Worm (Caenorhabditis elegans) whole organism, mixed stage, embryonic: ENCODE measurements around the gene F37C4.6.

Experiments
- ceh-39 ChIP-seq: fragments of 150-350 bp; optimal IDR thresholded peaks from 2 replicates; lab custom pipeline; 2014; ENCODE audit warnings: missing biosample characterization, missing genetic modification characterization
- elt-3 ChIP-seq: fragments of 150-350 bp; optimal IDR thresholded peaks from 2 replicates; lab custom pipeline; 2014; ENCODE audit warnings: missing biosample characterization, missing genetic modification characterization
- nhr-12 ChIP-seq: fragments of 150-350 bp; optimal IDR thresholded peaks from 2 replicates; lab custom pipeline; 2014; ENCODE audit warnings: missing biosample characterization, missing genetic modification characterization
- nhr-76 ChIP-seq: sonication (generic microtip); optimal IDR thresholded peaks from 2 replicates; lab custom pipeline; 2017; ENCODE audit warnings: missing biosample characterization, missing genetic modification characterization
- snpc-4 ChIP-seq: fragments of 150-350 bp; optimal IDR thresholded peaks from 2 replicates; lab custom pipeline; 2014; ENCODE audit warnings: missing biosample characterization, missing genetic modification characterization
- sptf-1 ChIP-seq: sonication (generic microtip); optimal IDR thresholded peaks from 2 replicates; lab custom pipeline; 2017; ENCODE audit warnings: mild to moderate bottlenecking, missing genetic modification characterization, moderate library complexity, missing compliant biosample characterization
- unc-120 ChIP-seq: sonication (generic microtip); optimal IDR thresholded peaks from 2 replicates; lab custom pipeline; 2017; ENCODE audit warnings: missing genetic modification characterization, missing compliant biosample characterization; ENCODE audit not compliant: poor library complexity, severe bottlenecking
- ztf-11 ChIP-seq: fragments of 150-350 bp; optimal IDR thresholded peaks from 2 replicates; lab custom pipeline; 2014; ENCODE audit warnings: missing biosample characterization, missing genetic modification characterization

DNA sequence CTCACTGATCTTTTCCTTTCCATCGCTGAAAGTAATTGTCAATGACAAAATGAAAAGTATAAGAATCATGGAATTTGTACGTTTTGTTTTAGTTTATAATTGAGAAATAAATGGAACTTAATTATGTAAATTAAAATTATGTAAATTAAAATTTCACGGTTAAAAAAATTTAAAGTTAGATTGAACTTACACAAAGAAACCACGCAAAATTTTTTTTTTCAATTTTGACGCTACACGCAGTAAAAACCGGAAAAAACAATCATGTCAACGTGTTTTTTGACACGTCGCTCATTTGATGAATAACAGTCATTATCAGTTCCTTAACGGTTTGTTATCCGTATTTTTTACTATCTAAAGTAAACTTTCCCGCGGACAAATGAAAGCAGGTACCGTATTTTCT is 3.0 kb upstream of the F37C4.6 start, which contains the start of the genes F37C4.8 and oac-23:
- no peak for TF ChIP-seq nhr-12
- no peak for TF ChIP-seq sptf-1 (tag; lab: Kevin White, UChicago)
- TF ChIP-seq snpc-4 (tag; lab: Kevin White, UChicago): no peak
- no peak for TF ChIP-seq ztf-11 (tag; lab: Kevin White, UChicago)
- TF ChIP-seq nhr-76 (tag; lab: Kevin White, UChicago): no peak
- TF ChIP-seq ceh-39 (tag; lab: Kevin White, UChicago): no peak
- no peak for TF ChIP-seq elt-3 (tag; lab: Kevin White, UChicago)
- TF ChIP-seq unc-120 (tag; lab: Kevin White, UChicago): no peak
